Worm (Caenorhabditis elegans): ENCODE data around the gene C13B9.2.

The C13B9.2 gene

DNA sequence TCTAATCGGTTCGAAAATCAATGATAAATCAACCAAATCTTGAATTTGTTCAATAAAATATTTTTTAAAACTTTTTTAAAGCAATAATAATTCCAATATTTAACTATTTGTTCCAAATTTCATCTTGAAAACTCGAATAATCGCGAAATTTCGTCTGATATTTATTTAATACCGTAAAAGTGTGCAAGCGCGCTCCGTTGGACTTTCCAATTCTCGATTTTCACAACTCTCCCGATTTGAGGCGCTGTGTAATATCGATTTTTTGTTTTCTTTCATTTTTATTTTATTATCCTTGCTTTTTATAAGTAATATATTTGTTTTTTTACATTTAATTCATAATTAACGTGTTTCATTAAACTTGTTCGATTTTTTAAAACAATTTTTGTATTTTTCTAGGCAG lies 7.8 kb downstream of the C13B9.2 start:
- peak; percentile 51; the same call in 1 of the 2 replicates for TF ChIP-seq mcd-1 (GFP tag; IDR thresholded peaks at IDR 0.05)

DNA sequence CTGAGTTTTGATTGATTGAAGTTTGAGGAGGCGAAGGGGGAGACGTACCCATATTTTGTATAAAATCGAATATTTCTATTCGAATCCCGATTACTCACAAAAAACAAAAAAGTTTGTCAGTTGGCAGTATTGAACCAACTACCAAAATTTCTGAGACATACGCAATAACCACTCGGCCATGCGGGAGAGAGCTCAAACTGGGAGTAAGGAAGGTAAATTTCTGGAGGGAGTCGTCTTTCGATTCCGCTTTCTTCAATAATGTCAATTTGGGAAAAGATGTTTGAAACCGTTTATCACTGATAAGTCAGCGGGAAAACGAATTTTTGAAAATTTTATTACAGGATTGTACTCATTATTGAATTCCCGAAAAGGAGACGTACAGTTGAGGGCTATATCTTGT lies 8.7 kb downstream of the C13B9.2 start:
- 0 out of 2 replicates have a peak, but pooled peaks have one; percentile 17 for TF ChIP-seq ceh-100 (GFP tag; IDR thresholded peaks at IDR 0.05)
- TF ChIP-seq cebp-2 (GFP tag; IDR thresholded peaks at IDR 0.05), result 0 out of 2 replicates have a peak, but pooled peaks have one; percentile 69
- TF ChIP-seq lin-26 (GFP tag; IDR thresholded peaks at IDR 0.05), result peak; percentile 65; the same call in 1 of the 2 replicates
- TF ChIP-seq madf-6 (GFP tag; IDR thresholded peaks at IDR 0.05), result peak; percentile 37
- TF ChIP-seq dox-1 (GFP tag; IDR thresholded peaks at IDR 0.05), result 0 out of 2 replicates have a peak, but pooled peaks have one; percentile 19
- TF ChIP-seq hmg-1.2 (GFP tag; IDR thresholded peaks at IDR 0.05), result peak; percentile 20; the same call in 1 of the 2 replicates
- 0 out of 2 replicates have a peak, but pooled peaks have one; percentile 14 for TF ChIP-seq ztf-25 (GFP tag; IDR thresholded peaks at IDR 0.05)
- peak; percentile 32; the same call in 1 of the 2 replicates for TF ChIP-seq mcd-1 (GFP tag; IDR thresholded peaks at IDR 0.05)

DNA sequence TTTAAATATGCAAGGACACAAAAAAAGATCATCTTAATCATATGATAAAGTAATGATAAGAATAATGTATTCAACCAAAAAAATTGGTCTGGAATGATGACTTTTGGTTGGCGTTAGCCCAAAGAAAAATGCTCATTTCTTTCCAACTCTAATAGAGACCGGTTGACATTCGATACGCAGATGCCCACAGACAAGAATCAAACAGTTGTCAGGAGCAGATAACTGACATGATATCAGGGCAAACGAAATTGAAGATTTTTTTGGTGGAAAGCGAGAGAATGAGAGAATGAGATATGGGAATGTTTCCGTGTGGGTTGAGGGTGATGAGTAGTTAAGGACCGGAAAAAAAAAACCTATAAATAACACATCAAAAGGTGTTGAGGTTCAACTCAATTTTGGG lies 19.0 kb downstream of the C13B9.2 start:
- no peak for TF ChIP-seq nhr-179 (tag; optimal IDR thresholded peaks at IDR 0.05)
- no peak for TF ChIP-seq B0019.2 (GFP tag; conservative IDR thresholded peaks at IDR 0.05)
- no peak for TF ChIP-seq hlh-12 (tag; optimal IDR thresholded peaks at IDR 0.05)
- no peak for TF ChIP-seq Y79H2A.3 (GFP tag; conservative IDR thresholded peaks at IDR 0.05)
- TF ChIP-seq hmg-1.2 (GFP tag; IDR thresholded peaks at IDR 0.05), result no peak
- no peak for TF ChIP-seq gei-17 (GFP tag; optimal IDR thresholded peaks at IDR 0.05)
- TF ChIP-seq F10E7.11 (tag; optimal IDR thresholded peaks at IDR 0.05), result no peak
- TF ChIP-seq xnd-1 (tag; optimal IDR thresholded peaks at IDR 0.05), result no peak
- TF ChIP-seq Y53G8AR.9 (GFP tag; conservative IDR thresholded peaks at IDR 0.05), result no peak

DNA sequence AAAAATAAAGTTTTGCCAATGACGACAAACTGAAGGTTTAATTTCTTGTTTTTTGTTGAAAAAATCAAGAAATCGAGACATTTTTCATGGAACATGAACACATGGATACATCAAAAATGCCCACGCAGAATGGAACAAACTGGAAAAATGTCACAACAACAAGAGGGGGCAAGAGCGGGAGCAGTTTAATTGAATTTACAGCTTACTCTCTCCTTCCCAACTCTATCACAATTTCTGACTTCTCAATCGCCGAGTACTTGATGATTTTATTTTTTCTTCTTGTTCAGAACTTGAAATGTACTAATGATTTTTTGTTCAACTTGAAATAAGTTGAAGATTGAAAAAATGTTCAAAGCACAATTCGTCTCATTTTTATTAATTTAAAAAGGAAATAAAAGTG lies 25.3 kb downstream of the C13B9.2 start:
- TF ChIP-seq zfh-2 (GFP tag; conservative IDR thresholded peaks at IDR 0.05), result no peak
- TF ChIP-seq madf-3 (GFP tag; IDR thresholded peaks at IDR 0.05), result no peak
- TF ChIP-seq ztf-22 (GFP tag; optimal IDR thresholded peaks at IDR 0.05), result no peak
- no peak for TF ChIP-seq atf-7 (tag; optimal IDR thresholded peaks at IDR 0.05)
- TF ChIP-seq nhr-179 (tag; optimal IDR thresholded peaks at IDR 0.05), result no peak
- TF ChIP-seq mel-28 (tag; optimal IDR thresholded peaks at IDR 0.05; ENCODE audit: borderline replicate concordance), result no peak
- no peak for TF ChIP-seq ets-4 (GFP tag; optimal IDR thresholded peaks at IDR 0.05)
- TF ChIP-seq ceh-100 (GFP tag; IDR thresholded peaks at IDR 0.05), result no peak
- no peak for TF ChIP-seq attf-3 (GFP tag; conservative IDR thresholded peaks at IDR 0.05)
- no peak for TF ChIP-seq Y67H2A.10 (GFP tag; conservative IDR thresholded peaks at IDR 0.05)
- TF ChIP-seq zim-3 (tag; optimal IDR thresholded peaks at IDR 0.05), result no peak
- no peak for TF ChIP-seq F23B12.7 (tag; optimal IDR thresholded peaks at IDR 0.05; ENCODE audit: insufficient read depth)
- no peak for TF ChIP-seq lsy-27 (tag; optimal IDR thresholded peaks at IDR 0.05; ENCODE audit: borderline replicate concordance, insufficient read depth)
- TF ChIP-seq snpc-4 (GFP tag; optimal IDR thresholded peaks at IDR 0.05), result no peak
- no peak for TF ChIP-seq snpc-4 (tag; optimal IDR thresholded peaks at IDR 0.05)
- no peak for TF ChIP-seq F55B11.4 (tag; optimal IDR thresholded peaks at IDR 0.05; ENCODE audit: borderline replicate concordance, insufficient read depth)

DNA sequence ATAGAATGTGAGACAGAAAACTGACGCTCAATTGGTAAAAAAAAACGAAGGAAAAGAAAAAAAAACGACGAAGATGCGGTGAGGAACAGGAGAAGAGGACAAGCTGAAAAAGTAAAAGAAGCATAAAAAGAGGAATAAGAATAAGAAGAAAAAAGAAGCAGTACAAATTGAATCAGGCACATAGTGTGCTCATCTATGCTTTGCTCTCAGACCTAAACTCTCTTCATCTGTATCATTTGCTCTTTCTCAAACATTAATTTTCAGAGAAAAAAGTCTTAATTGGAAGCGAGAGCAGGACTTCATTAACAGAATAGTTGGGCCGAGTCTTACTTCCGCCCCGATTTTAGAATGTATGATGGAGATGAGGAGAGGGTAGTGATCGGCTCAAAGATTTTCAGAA lies 26.8 kb downstream of the C13B9.2 start:
- TF ChIP-seq lin-35 (GFP tag; optimal IDR thresholded peaks at IDR 0.05) (peak in 1 of 3 experiments; percentile 17), F55B11.4 (tag; optimal IDR thresholded peaks at IDR 0.05; ENCODE audit: borderline replicate concordance, insufficient read depth) (no peak)
